Worm (Caenorhabditis elegans) whole organism, L1 larva: ENCODE measurements around the gene str-85.
A peak's percentile ranks its signal among the peaks of the same experiment; 100 is the strongest.

Experiments
- C04F5.9 ChIP-seq: sonication (generic microtip); optimal IDR thresholded peaks from 2 replicates; lab custom pipeline; 2016; ENCODE audit warnings: missing genetic modification characterization, missing compliant biosample characterization
- Y116A8C.19 ChIP-seq: sonication (generic microtip); optimal IDR thresholded peaks from 2 replicates; lab custom pipeline; 2016; ENCODE audit warnings: missing compliant biosample characterization, missing genetic modification characterization, borderline replicate concordance
- aha-1 ChIP-seq: fragments of 150-350 bp; optimal IDR thresholded peaks from 2 replicates; lab custom pipeline; 2014; ENCODE audit warnings: missing biosample characterization, missing genetic modification characterization
- alr-1 ChIP-seq: fragments of 200-800 bp; sonication (Bioruptor generic); optimal IDR thresholded peaks from 2 replicates; lab custom pipeline; 2018; ENCODE audit warnings: borderline replicate concordance, mild to moderate bottlenecking, missing genetic modification characterization, missing compliant biosample characterization
- aly-2 ChIP-seq: fragments of 150-350 bp; optimal IDR thresholded peaks from 2 replicates; lab custom pipeline; 2014; ENCODE audit warnings: missing biosample characterization, missing genetic modification characterization
- blmp-1 ChIP-seq: fragments of 150-350 bp; optimal IDR thresholded peaks from 2 replicates; lab custom pipeline; 2014; ENCODE audit warnings: missing biosample characterization, missing genetic modification characterization
- ceh-63 ChIP-seq: fragments of 200-800 bp; sonication (Bioruptor generic); optimal IDR thresholded peaks from 2 replicates; lab custom pipeline; 2018; ENCODE audit warnings: mild to moderate bottlenecking, missing genetic modification characterization, missing compliant biosample characterization
- ceh-82 ChIP-seq, 3 experiments: fragments of 150-350 bp in 1 of 3; sonication (generic microtip) in 2 of 3; optimal IDR thresholded peaks; 2 replicates each; lab custom pipeline; 2014 to 2017; ENCODE audit warnings: missing biosample characterization in 3 of 3, missing genetic modification characterization in 3 of 3
- ceh-88 ChIP-seq: fragments of 200-800 bp; sonication (Bioruptor generic); IDR thresholded peaks from 2 replicates; pipeline ENCODE4 v1.3.6; 2022; ENCODE audit warnings: missing genetic modification characterization, missing compliant biosample characterization
- ceh-90 ChIP-seq: sonication (generic microtip); optimal IDR thresholded peaks from 2 replicates; lab custom pipeline; 2016; ENCODE audit warnings: missing genetic modification characterization, missing compliant biosample characterization
- ces-1 ChIP-seq: fragments of 150-350 bp; optimal IDR thresholded peaks from 2 replicates; lab custom pipeline; 2014; ENCODE audit warnings: missing biosample characterization, missing genetic modification reagents, missing genetic modification characterization
- dpl-1 ChIP-seq, 3 experiments: fragments of 150-350 bp in 2 of 3; sonication (generic microtip) in 1 of 3; optimal IDR thresholded peaks; 2 replicates each; lab custom pipeline; 2014 to 2017; ENCODE audit warnings: missing biosample characterization in 3 of 3, missing genetic modification characterization in 3 of 3, missing genetic modification reagents in 3 of 3
- dsc-1 ChIP-seq: sonication (generic microtip); optimal IDR thresholded peaks from 2 replicates; lab custom pipeline; 2016; ENCODE audit warnings: mild to moderate bottlenecking, missing genetic modification characterization, missing compliant biosample characterization
- efl-1 ChIP-seq, 4 experiments: fragments of 150-350 bp; optimal IDR thresholded peaks in 3 of 4; peaks in 1 of 4; 1 replicate in 1 of 4; 2 replicates in 3 of 4; lab custom pipeline; 2014; ENCODE audit warnings: missing biosample characterization in 2 of 4, missing genetic modification characterization in 2 of 4, missing genetic modification reagents in 2 of 4
- egl-13 ChIP-seq: sonication (generic microtip); optimal IDR thresholded peaks from 2 replicates; lab custom pipeline; 2016; ENCODE audit warnings: missing genotype, missing genetic modification reagents, missing genetic modification characterization, missing compliant biosample characterization
- egl-27 ChIP-seq, 2 experiments: fragments of 150-350 bp in 1 of 2; sonication (generic microtip); optimal IDR thresholded peaks; 3 replicates each; lab custom pipeline; 2017 to 2018; ENCODE audit warnings: missing biosample characterization in 2 of 2, missing genetic modification characterization in 2 of 2, missing genetic modification reagents in 2 of 2
- elt-2 ChIP-seq: sonication (generic microtip); optimal IDR thresholded peaks from 2 replicates; lab custom pipeline; 2016; ENCODE audit warnings: missing genetic modification characterization, mild to moderate bottlenecking, inconsistent platforms, missing compliant biosample characterization, missing genetic modification reagents
- elt-3 ChIP-seq, 6 experiments: fragments of 150-350 bp in 1 of 6; sonication (generic microtip); optimal IDR thresholded peaks; 2 replicates each; lab custom pipeline; 2017 to 2018; ENCODE audit warnings: missing biosample characterization in 6 of 6, missing genetic modification characterization in 6 of 6, inconsistent platforms in 1 of 6
- fkh-10 ChIP-seq: sonication (generic microtip); optimal IDR thresholded peaks from 2 replicates; lab custom pipeline; 2017; ENCODE audit warnings: missing biosample characterization, missing genetic modification reagents, missing genetic modification characterization
- fkh-4 ChIP-seq: sonication (generic microtip); optimal IDR thresholded peaks from 2 replicates; lab custom pipeline; 2016; ENCODE audit warnings: missing compliant biosample characterization, missing genetic modification characterization, borderline replicate concordance
- grh-1 ChIP-seq: fragments of 200-800 bp; sonication (Bioruptor generic); IDR thresholded peaks from 2 replicates; pipeline ENCODE4 v1.3.6; 2022; ENCODE audit warnings: missing genetic modification reagents, missing genetic modification characterization, missing compliant biosample characterization
- hlh-17 ChIP-seq: fragments of 200-800 bp; sonication (Bioruptor generic); optimal IDR thresholded peaks from 2 replicates; lab custom pipeline; 2018; ENCODE audit warnings: missing genetic modification characterization, mild to moderate bottlenecking, missing compliant biosample characterization, moderate library complexity, borderline replicate concordance
- hlh-4 ChIP-seq: sonication (generic microtip); optimal IDR thresholded peaks from 2 replicates; lab custom pipeline; 2016; ENCODE audit warnings: mild to moderate bottlenecking, missing genetic modification characterization, missing compliant biosample characterization
- hpl-2 ChIP-seq: fragments of 150-350 bp; optimal IDR thresholded peaks from 2 replicates; lab custom pipeline; 2014; ENCODE audit warnings: missing biosample characterization, missing genetic modification reagents, missing genetic modification characterization
- irx-1 ChIP-seq: sonication (generic microtip); optimal IDR thresholded peaks from 2 replicates; lab custom pipeline; 2016; ENCODE audit warnings: missing genetic modification characterization, missing compliant biosample characterization
- isw-1 ChIP-seq: fragments of 200-800 bp; sonication (Bioruptor generic); IDR thresholded peaks from 2 replicates; pipeline ENCODE4 v1.3.6; 2022; ENCODE audit warnings: missing genetic modification characterization, missing compliant biosample characterization
- jun-1 ChIP-seq: fragments of 150-350 bp; optimal IDR thresholded peaks from 2 replicates; lab custom pipeline; 2014; ENCODE audit warnings: missing biosample characterization, missing genetic modification reagents, missing genetic modification characterization
- lin-15B ChIP-seq: fragments of 150-350 bp; sonication (generic microtip); optimal IDR thresholded peaks from 3 replicates; lab custom pipeline; 2014; ENCODE audit warnings: missing biosample characterization, missing genetic modification characterization
- lsy-2 ChIP-seq, 2 experiments: fragments of 150-350 bp; optimal IDR thresholded peaks; 2 replicates each; lab custom pipeline; 2014; ENCODE audit warnings: missing biosample characterization in 2 of 2, missing genetic modification characterization in 2 of 2
- mdl-1 ChIP-seq, 2 experiments: fragments of 150-350 bp; optimal IDR thresholded peaks; 2 replicates each; lab custom pipeline; 2014 to 2017; ENCODE audit warnings: missing biosample characterization in 2 of 2, missing genetic modification characterization in 2 of 2, inconsistent platforms in 1 of 2
- mef-2 ChIP-seq: fragments of 150-350 bp; optimal IDR thresholded peaks from 2 replicates; lab custom pipeline; 2014; ENCODE audit warnings: missing biosample characterization, missing genetic modification characterization
- mep-1 ChIP-seq: fragments of 150-350 bp; optimal IDR thresholded peaks from 2 replicates; lab custom pipeline; 2014; ENCODE audit warnings: missing biosample characterization, missing genetic modification characterization
- nhr-12 ChIP-seq: sonication (generic microtip); optimal IDR thresholded peaks from 2 replicates; lab custom pipeline; 2017; ENCODE audit warnings: missing biosample characterization, missing genetic modification characterization
- nhr-20 ChIP-seq: sonication (generic microtip); optimal IDR thresholded peaks from 2 replicates; lab custom pipeline; 2016; ENCODE audit warnings: mild to moderate bottlenecking, missing genetic modification characterization, missing compliant biosample characterization
- nhr-47 ChIP-seq: sonication (generic microtip); optimal IDR thresholded peaks from 2 replicates; lab custom pipeline; 2016; ENCODE audit warnings: mild to moderate bottlenecking, missing genetic modification characterization, moderate library complexity, missing compliant biosample characterization
- nhr-76 ChIP-seq: sonication (generic microtip); optimal IDR thresholded peaks from 2 replicates; lab custom pipeline; 2017; ENCODE audit warnings: missing biosample characterization, missing genetic modification characterization
- nhr-84 ChIP-seq: sonication (generic microtip); optimal IDR thresholded peaks from 2 replicates; lab custom pipeline; 2017; ENCODE audit warnings: missing biosample characterization, missing genetic modification characterization
- nhr-85 ChIP-seq: sonication (generic microtip); peaks from one replicate; lab custom pipeline; 2016; ENCODE audit warnings: missing genetic modification characterization, inconsistent platforms, missing compliant biosample characterization
- pax-3 ChIP-seq: fragments of 200-800 bp; sonication (Bioruptor generic); optimal IDR thresholded peaks from 2 replicates; lab custom pipeline; 2018; ENCODE audit warnings: mild to moderate bottlenecking, missing genetic modification characterization, moderate library complexity, missing compliant biosample characterization
- rnt-1 ChIP-seq: sonication (generic microtip); optimal IDR thresholded peaks from 2 replicates; lab custom pipeline; 2016; ENCODE audit warnings: mild to moderate bottlenecking, missing genetic modification characterization, moderate library complexity, missing compliant biosample characterization
- snu-23 ChIP-seq: sonication (generic microtip); optimal IDR thresholded peaks from 2 replicates; lab custom pipeline; 2016; ENCODE audit warnings: missing genetic modification characterization, missing compliant biosample characterization
- sup-37 ChIP-seq: fragments of 200-800 bp; sonication (Bioruptor generic); optimal IDR thresholded peaks from 2 replicates; lab custom pipeline; 2018; ENCODE audit warnings: mild to moderate bottlenecking, missing genetic modification characterization, missing compliant biosample characterization
- swsn-7 ChIP-seq: sonication (generic microtip); optimal IDR thresholded peaks from 2 replicates; lab custom pipeline; 2016; ENCODE audit warnings: missing genetic modification characterization, missing compliant biosample characterization
- tbx-2 ChIP-seq: sonication (generic microtip); optimal IDR thresholded peaks from 2 replicates; lab custom pipeline; 2016; ENCODE audit warnings: missing genetic modification characterization, missing compliant biosample characterization
- unc-130 ChIP-seq: fragments of 150-350 bp; optimal IDR thresholded peaks from 2 replicates; lab custom pipeline; 2017; ENCODE audit warnings: missing biosample characterization, missing genetic modification characterization, inconsistent platforms
- unc-30 ChIP-seq: sonication (generic microtip); optimal IDR thresholded peaks from 2 replicates; lab custom pipeline; 2017; ENCODE audit warnings: missing biosample characterization, missing genetic modification characterization
- unc-62 ChIP-seq: fragments of 150-350 bp; optimal IDR thresholded peaks from 2 replicates; lab custom pipeline; 2014; ENCODE audit warnings: missing biosample characterization, missing genetic modification reagents, missing genetic modification characterization
- unc-98 ChIP-seq: fragments of 200-800 bp; sonication (Bioruptor generic); IDR thresholded peaks from 2 replicates; pipeline ENCODE4 v1.3.6; 2022; ENCODE audit warnings: missing genetic modification characterization, missing compliant biosample characterization
- zag-1 ChIP-seq: fragments of 150-350 bp; optimal IDR thresholded peaks from 2 replicates; lab custom pipeline; 2014; ENCODE audit warnings: missing biosample characterization, missing genetic modification characterization
- zip-4 ChIP-seq: fragments of 200-800 bp; sonication (Bioruptor generic); optimal IDR thresholded peaks from 2 replicates; lab custom pipeline; 2018; ENCODE audit warnings: mild to moderate bottlenecking, missing genetic modification characterization, moderate library complexity, missing compliant biosample characterization
- ztf-11 ChIP-seq, 2 experiments: sonication (generic microtip); optimal IDR thresholded peaks; 2 replicates each; lab custom pipeline; 2016 to 2017; ENCODE audit warnings: missing genetic modification characterization in 2 of 2, missing biosample characterization in 1 of 2, missing compliant biosample characterization in 1 of 2
- ztf-4 ChIP-seq: fragments of 150-350 bp; optimal IDR thresholded peaks from 2 replicates; lab custom pipeline; 2014; ENCODE audit warnings: missing biosample characterization, missing genetic modification characterization

Gene str-85

ce11 chrV:8936184-8936589 is 49.5 kb downstream of the str-85 start, which contains the start of gene unc-23:
TSS of gene unc-23 (plus strand) at chrV:8936359.
- TF ChIP-seq hlh-4 (tag; lab: Kevin White, UChicago) (no peak), nhr-12 (tag; lab: Kevin White, UChicago) (no peak), mdl-1 (tag; optimal IDR thresholded peaks at IDR 0.05; lab: Kevin White, UChicago) (peak in 1 of 2 experiments; percentile 83), nhr-84 (tag; lab: Kevin White, UChicago) (no peak), lsy-2 (tag; optimal IDR thresholded peaks at IDR 0.05; lab: Kevin White, UChicago) (peak; percentile 58 to 79), nhr-85 (peak; percentile 97), zip-4 (GFP tag; lab: Kevin White, UChicago) (peak; percentile 75), tbx-2 (peak; percentile 84), nhr-20 (tag; lab: Kevin White, UChicago) (peak; percentile 96), fkh-4 (no peak), sup-37 (GFP tag; lab: Kevin White, UChicago) (peak; percentile 61), Y116A8C.19 (tag; lab: Kevin White, UChicago) (no peak), zag-1 (no peak), hlh-17 (no peak), C04F5.9 (peak; percentile 18), egl-27 (tag; optimal IDR thresholded peaks at IDR 0.05; lab: Kevin White, UChicago) (peak in 1 of 2 experiments; percentile 8), unc-98 (GFP tag; lab: Robert Waterston, UW) (no peak), alr-1 (tag; lab: Kevin White, UChicago) (no peak), mep-1 (tag; lab: Kevin White, UChicago) (peak; percentile 90), nhr-47 (tag; lab: Kevin White, UChicago) (peak; percentile 76), fkh-10 (GFP tag; lab: Kevin White, UChicago) (no peak), ztf-11 (tag; optimal IDR thresholded peaks at IDR 0.05; lab: Kevin White, UChicago) (no peak), ceh-82 (tag; optimal IDR thresholded peaks at IDR 0.05; lab: Kevin White, UChicago) (peak; percentile 66 to 77 (median 77)), efl-1 (optimal IDR thresholded peaks at IDR 0.05; lab: Kevin White, UChicago) (peak; percentile 48 to 60), efl-1 (GFP tag; optimal IDR thresholded peaks at IDR 0.05 in 1 of 2; lab: Kevin White, UChicago) (peak; percentile 45 to 94), egl-13 (tag; lab: Kevin White, UChicago) (no peak), swsn-7 (tag; lab: Kevin White, UChicago) (peak; percentile 90), unc-62 (no peak), hpl-2 (no peak), rnt-1 (peak; percentile 86), ceh-63 (GFP tag; lab: Kevin White, UChicago) (no peak), unc-130 (tag; lab: Kevin White, UChicago) (peak; percentile 86), ceh-88 (GFP tag; lab: Robert Waterston, UW) (peak; percentile 27; the same call in 1 of the 2 replicates), pax-3 (tag; lab: Kevin White, UChicago) (no peak), irx-1 (tag; lab: Kevin White, UChicago) (peak; percentile 55), grh-1 (GFP tag; lab: Robert Waterston, UW) (peak; percentile 71), blmp-1 (tag; lab: Kevin White, UChicago) (peak; percentile 95), ces-1 (GFP tag; lab: Kevin White, UChicago) (no peak), dpl-1 (GFP tag; optimal IDR thresholded peaks at IDR 0.05; lab: Kevin White, UChicago) (peak; percentile 44 to 52 (median 49)), aly-2 (no peak), elt-2 (peak; percentile 63), ztf-4 (tag; lab: Kevin White, UChicago) (peak; percentile 74), dsc-1 (tag; lab: Kevin White, UChicago) (no peak), lin-15B (tag; lab: Kevin White, UChicago) (no peak), ceh-90 (no peak), jun-1 (tag; lab: Kevin White, UChicago) (peak; percentile 54), unc-30 (tag; lab: Kevin White, UChicago) (no peak), elt-3 (tag; optimal IDR thresholded peaks at IDR 0.05; lab: Kevin White, UChicago) (peak in 5 of 6 experiments; percentile 81 to 95 (median 90)), snu-23 (GFP tag; lab: Kevin White, UChicago) (peak; percentile 97), nhr-76 (tag; lab: Kevin White, UChicago) (no peak), aha-1 (peak; percentile 8), mef-2 (tag; lab: Kevin White, UChicago) (no peak), isw-1 (GFP tag; lab: Robert Waterston, UW) (peak; percentile 9; the same call in 1 of the 2 replicates)
